Worm (Caenorhabditis elegans): Measurements from ENCODE around the gene unc-45.

The unc-45 gene

ce11 chrIII:475154-475553 is 16.2 kb upstream of the unc-45 start, which contains the start of gene mat-3:
mat-3 (plus strand) TSS chrIII:475454.
- no peak for TF ChIP-seq ztf-3 (GFP tag; optimal IDR thresholded peaks at IDR 0.05)
- no peak for TF ChIP-seq Y79H2A.3 (GFP tag; conservative IDR thresholded peaks at IDR 0.05)

ce11 chrIII:481259-481658 is 10.1 kb upstream of the unc-45 start:
- TF ChIP-seq ztf-26 (tag; optimal IDR thresholded peaks at IDR 0.05): no peak
- no peak for TF ChIP-seq sdz-38 (tag; optimal IDR thresholded peaks at IDR 0.05)
- TF ChIP-seq ceh-40 (GFP tag; IDR thresholded peaks at IDR 0.05): no peak
- no peak for TF ChIP-seq attf-6 (GFP tag; IDR thresholded peaks at IDR 0.05)
- TF ChIP-seq hlh-12 (tag; optimal IDR thresholded peaks at IDR 0.05): no peak
- no peak for TF ChIP-seq nhr-80 (tag; optimal IDR thresholded peaks at IDR 0.05)
- no peak for TF ChIP-seq madf-10 (tag; optimal IDR thresholded peaks at IDR 0.05)

ce11 chrIII:482739-483138 is 8.6 kb upstream of the unc-45 start:
- TF ChIP-seq die-1 (tag; optimal IDR thresholded peaks at IDR 0.05): no peak
- no peak for TF ChIP-seq F49E8.2 (tag; optimal IDR thresholded peaks at IDR 0.05; ENCODE audit: insufficient read depth)

ce11 chrIII:483556-483955 is 7.8 kb upstream of the unc-45 start, which contains the start of gene F10C5.3:
F10C5.3 (plus strand) TSS chrIII:483868.
- TF ChIP-seq F22D6.2 (tag; optimal IDR thresholded peaks at IDR 0.05): no peak
- no peak for TF ChIP-seq sptf-2 (GFP tag; optimal IDR thresholded peaks at IDR 0.05)
- TF ChIP-seq nhr-80 (tag; optimal IDR thresholded peaks at IDR 0.05): no peak
- no peak for TF ChIP-seq B0336.3 (GFP tag; IDR thresholded peaks at IDR 0.05)
- no peak for TF ChIP-seq C17E4.6 (GFP tag; IDR thresholded peaks at IDR 0.05)
- TF ChIP-seq nhr-179 (tag; optimal IDR thresholded peaks at IDR 0.05): no peak
- TF ChIP-seq F23B12.7 (tag; optimal IDR thresholded peaks at IDR 0.05; ENCODE audit: insufficient read depth): no peak
- no peak for TF ChIP-seq nhr-90 (tag; optimal IDR thresholded peaks at IDR 0.05)
- TF ChIP-seq K12H6.12 (tag; optimal IDR thresholded peaks at IDR 0.05): no peak
- TF ChIP-seq ccch-3 (GFP tag; optimal IDR thresholded peaks at IDR 0.05): no peak
- no peak for TF ChIP-seq ceh-40 (GFP tag; IDR thresholded peaks at IDR 0.05)
- no peak for TF ChIP-seq madf-8 (GFP tag; conservative IDR thresholded peaks at IDR 0.05)
- no peak for TF ChIP-seq F49E8.2 (tag; optimal IDR thresholded peaks at IDR 0.05; ENCODE audit: insufficient read depth)
- TF ChIP-seq rpc-1 (optimal IDR thresholded peaks at IDR 0.05): no peak
- no peak for TF ChIP-seq rpc-1 (tag; optimal IDR thresholded peaks at IDR 0.05)
- TF ChIP-seq lag-1 (GFP tag; IDR thresholded peaks at IDR 0.05): no peak
- no peak for TF ChIP-seq ets-4 (GFP tag; optimal IDR thresholded peaks at IDR 0.05)
- TF ChIP-seq unc-62 (GFP tag; optimal IDR thresholded peaks at IDR 0.05): no peak
- TF ChIP-seq ceh-27 (GFP tag; optimal IDR thresholded peaks at IDR 0.05): no peak

- TF ChIP-seq zfh-2 (GFP tag; conservative IDR thresholded peaks at IDR 0.05) (peak; percentile 74), repo-1 (tag; optimal IDR thresholded peaks at IDR 0.05) (no peak), egrh-3 (GFP tag; IDR thresholded peaks at IDR 0.05) (peak; percentile 48; the same call in 1 of the 2 replicates)
Measured at ce11 chrIII:486077-486597, 5.2 kb upstream of the unc-45 start, which contains the start of gene nlp-32. nlp-32 (minus strand) TSS chrIII:486547.

- TF ChIP-seq F57A8.1 (GFP tag; optimal IDR thresholded peaks at IDR 0.05): no peak
Measured at ce11 chrIII:488464-488863, 2.9 kb upstream of the unc-45 start, which contains the start of gene F30H5.5. F30H5.5 (plus strand) TSS chrIII:488764.
